Fruit fly (Drosophila melanogaster): ENCODE results near the gene ro.

Gene ro

DNA sequence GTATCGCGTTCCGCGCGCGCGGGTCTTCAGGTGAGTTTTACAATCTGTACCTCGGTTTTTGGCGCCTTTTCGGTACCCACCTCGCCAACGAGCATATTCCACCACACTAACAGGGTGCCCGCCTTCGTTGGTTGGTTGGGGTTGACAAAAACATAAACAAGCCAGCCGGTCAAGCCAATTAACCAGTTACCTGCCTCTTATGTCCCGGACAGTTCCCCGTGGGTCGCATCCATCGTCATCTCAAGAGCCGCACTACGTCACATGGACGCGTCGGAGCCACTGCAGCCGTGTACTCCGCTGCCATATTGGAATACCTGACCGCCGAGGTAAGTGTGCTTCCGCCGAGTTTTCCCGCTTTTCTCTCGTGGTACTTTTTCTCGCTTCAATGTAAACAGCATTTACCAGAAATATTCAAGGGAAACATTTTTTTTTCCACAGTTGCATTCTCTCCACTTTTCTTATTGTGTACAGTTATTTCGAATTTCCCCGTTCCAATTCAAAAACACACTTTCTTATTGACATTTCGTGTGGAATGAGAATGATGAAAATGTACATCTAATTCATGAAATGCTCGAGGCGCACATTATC is 13.4 kb downstream of the ro start (continued):
- TF ChIP-seq phol (tag; optimal IDR thresholded peaks at IDR 0.05), result peak; percentile 41
- TF ChIP-seq ci (GFP tag; IDR thresholded peaks at IDR 0.05), result peak; percentile 49; the same call in 1 of the 3 replicates
- TF ChIP-seq Drgx (GFP tag; IDR thresholded peaks at IDR 0.05), result 0 out of 2 replicates have a peak, but pooled peaks have one; percentile 9
- TF ChIP-seq ken (GFP tag; IDR thresholded peaks at IDR 0.05), result 0 out of 3 replicates have a peak, but pooled peaks have one; percentile 38
- TF ChIP-seq Bgb (GFP tag; IDR thresholded peaks at IDR 0.05; ENCODE audit: partially characterized antibody), result 0 out of 2 replicates have a peak, but pooled peaks have one; percentile 8
- no peak for TF ChIP-seq CG9817 (tag; optimal IDR thresholded peaks at IDR 0.05)
- 0 out of 4 replicates have a peak, but pooled peaks have one; percentile 5 for TF ChIP-seq chinmo (GFP tag; IDR thresholded peaks at IDR 0.05; ENCODE audit: partially characterized antibody)
- TF ChIP-seq CG11560 (tag; IDR thresholded peaks at IDR 0.05), result 0 out of 3 replicates have a peak, but pooled peaks have one; percentile 9
- TF ChIP-seq gce (GFP tag; IDR thresholded peaks at IDR 0.05), result no peak
- TF ChIP-seq CG2129 (GFP tag; IDR thresholded peaks at IDR 0.05; ENCODE audit: partially characterized antibody), result no peak
- TF ChIP-seq stc (GFP tag; IDR thresholded peaks at IDR 0.05), result peak; percentile 46; the same call in 1 of the 2 replicates
- peak; percentile 82 for TF ChIP-seq Elba2 (GFP tag; optimal IDR thresholded peaks at IDR 0.05)
- TF ChIP-seq pb (GFP tag; optimal IDR thresholded peaks at IDR 0.05), result peak; percentile 29
- no peak for TF ChIP-seq emc (GFP tag; optimal IDR thresholded peaks at IDR 0.05)
- peak; percentile 16; the same call in 1 of the 2 replicates for TF ChIP-seq CG32532 (GFP tag; IDR thresholded peaks at IDR 0.05)

DNA sequence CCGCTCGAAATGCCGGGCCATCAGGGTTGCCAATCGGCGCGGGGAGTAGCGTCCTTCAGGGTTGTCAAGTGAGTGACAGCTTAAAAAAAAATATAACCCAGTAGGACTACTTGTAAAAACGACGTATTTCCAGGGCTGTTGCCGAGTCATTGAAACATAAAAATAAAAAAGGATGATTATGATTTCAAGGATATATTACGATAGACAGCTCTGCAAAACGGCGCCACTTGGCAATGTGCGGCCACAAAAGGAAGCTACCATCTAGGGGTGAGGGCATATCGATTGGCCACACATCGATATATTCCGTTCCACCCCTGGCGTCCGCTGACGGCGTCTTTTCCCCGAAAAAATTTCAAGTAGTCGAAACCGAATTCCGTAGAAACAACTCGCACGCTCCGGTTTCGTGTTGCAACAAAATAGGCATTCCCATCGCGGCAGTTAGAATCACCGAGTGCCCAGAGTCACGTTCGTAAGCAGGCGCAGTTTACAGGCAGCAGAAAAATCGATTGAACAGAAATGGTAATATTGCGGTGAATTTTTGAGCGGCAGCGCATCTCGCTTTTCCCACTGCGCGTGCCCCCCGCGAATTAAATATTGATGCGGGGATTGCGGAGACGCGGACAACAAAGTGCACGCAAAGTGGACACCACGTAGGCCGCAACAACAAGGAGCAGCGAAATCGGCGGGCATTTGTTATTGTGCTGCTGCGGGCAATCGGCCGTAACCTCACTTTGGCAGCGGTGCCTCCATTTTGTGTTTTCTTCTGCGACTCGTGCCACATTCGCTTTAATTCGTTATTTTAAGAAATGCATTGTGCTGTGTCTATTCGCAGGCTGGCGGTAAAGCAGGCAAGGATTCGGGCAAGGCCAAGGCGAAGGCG is 14.2 kb downstream of the ro start, which contains the start of the genes ball and His2Av:
Gene ball (minus strand): TSS at position 231 of the 880 bp plus-strand sequence.
Gene His2Av (plus strand): TSS at position 353 of the 880 bp plus-strand sequence.
- TF ChIP-seq CG31224 (GFP tag; IDR thresholded peaks at IDR 0.05) (peak; percentile 49; the same call in 1 of the 2 replicates), lab (GFP tag; optimal IDR thresholded peaks at IDR 0.05) (peak; percentile 87), grau (tag; optimal IDR thresholded peaks at IDR 0.05) (peak; percentile 74), CG14014 (GFP tag; IDR thresholded peaks at IDR 0.05) (peak; percentile 77; the same call in 1 of the 2 replicates), so (GFP tag; IDR thresholded peaks at IDR 0.05) (peak; percentile 71), psq (GFP tag; optimal IDR thresholded peaks at IDR 0.05) (peak; percentile 73), ab (GFP tag; optimal IDR thresholded peaks at IDR 0.05) (peak; percentile 49), Nf-YB (GFP tag; optimal IDR thresholded peaks at IDR 0.05) (peak; percentile 47), chn (GFP tag; optimal IDR thresholded peaks at IDR 0.05) (peak; percentile 89), CG8359 (GFP tag; optimal IDR thresholded peaks at IDR 0.05; ENCODE audit: borderline replicate concordance) (no peak), HLH54F (GFP tag; optimal IDR thresholded peaks at IDR 0.05) (peak; percentile 89), MTF-1 (GFP tag; optimal IDR thresholded peaks at IDR 0.05; ENCODE audit: borderline replicate concordance) (peak; percentile 82), dan (GFP tag; IDR thresholded peaks at IDR 0.05) (no peak), da (GFP tag; optimal IDR thresholded peaks at IDR 0.05) (peak; percentile 83), CG33213 (GFP tag; optimal IDR thresholded peaks at IDR 0.05) (peak; percentile 94), Sox102F (GFP tag; optimal IDR thresholded peaks at IDR 0.05) (peak; percentile 81), ttk (GFP tag; IDR thresholded peaks at IDR 0.05) (peak; percentile 64), CG1647 (GFP tag; optimal IDR thresholded peaks at IDR 0.05) (peak; percentile 86), CG11504 (tag; optimal IDR thresholded peaks at IDR 0.05) (peak; percentile 75), bowl (GFP tag; IDR thresholded peaks at IDR 0.05) (peak; percentile 42; the same call in 1 of the 2 replicates), CG14860 (GFP tag; IDR thresholded peaks at IDR 0.05; ENCODE audit: partially characterized antibody) (peak; percentile 83), chif (GFP tag; optimal IDR thresholded peaks at IDR 0.05) (peak; percentile 81 to 88), CG11696 (GFP tag; IDR thresholded peaks at IDR 0.05) (0 out of 2 replicates have a peak, but pooled peaks have one; percentile 27), nerfin-2 (GFP tag; IDR thresholded peaks at IDR 0.05; ENCODE audit: partially characterized antibody) (peak; percentile 80), CG6175 (GFP tag; IDR thresholded peaks at IDR 0.05) (peak; percentile 52; the same call in 1 of the 3 replicates), dpn (GFP tag; optimal IDR thresholded peaks at IDR 0.05) (peak; percentile 84 to 90), bcd (GFP tag; optimal IDR thresholded peaks at IDR 0.05) (peak; percentile 70), ftz-f1 (GFP tag; optimal IDR thresholded peaks at IDR 0.05) (peak; percentile 76), HHEX (GFP tag; optimal IDR thresholded peaks at IDR 0.05) (peak; percentile 64), ro (GFP tag; IDR thresholded peaks at IDR 0.05) (peak; percentile 72), pnt (GFP tag; optimal IDR thresholded peaks at IDR 0.05) (peak; percentile 81)

Measured in whole organism, embryonic.